Fruit fly (Drosophila melanogaster) whole organism, embryonic: ENCODE data around the gene Gk1.
A peak's percentile ranks its signal among the peaks of the same experiment; 100 is the strongest.

Source experiments
- Adf1 ChIP-seq: fragments of 200-800 bp; sonication (Bioruptor generic); IDR thresholded peaks from 2 replicates; pipeline ENCODE4 v1.3.6; 2022; ENCODE audit warnings: missing biosample characterization, missing genetic modification characterization
- Aef1 ChIP-seq: fragments of 200-800 bp; sonication (Bioruptor generic); IDR thresholded peaks from 3 replicates; pipeline ENCODE4 v1.3.6; 2022; ENCODE audit warnings: missing biosample characterization, missing genetic modification characterization
- Antp ChIP-seq: fragments of 200-800 bp; sonication (Bioruptor generic); optimal IDR thresholded peaks from 3 replicates; lab custom pipeline; 2016; ENCODE audit warnings: missing biosample characterization, missing genetic modification characterization
- CG10366 ChIP-seq: fragments of 200-800 bp; sonication (Bioruptor generic); IDR thresholded peaks from 2 replicates; pipeline ENCODE4 v1.3.6; 2022; ENCODE audit warnings: missing biosample characterization, missing genetic modification characterization
- CG11398 ChIP-seq: fragments of 200-800 bp; sonication (Bioruptor generic); optimal IDR thresholded peaks from 2 replicates; lab custom pipeline; 2016; ENCODE audit warnings: missing biosample characterization, missing genetic modification characterization
- CG15269 ChIP-seq: fragments of 200-800 bp; sonication (Bioruptor generic); optimal IDR thresholded peaks from 2 replicates; lab custom pipeline; 2018; ENCODE audit warnings: missing biosample characterization, mild to moderate bottlenecking, missing genetic modification characterization, moderate library complexity
- CG15514 ChIP-seq: fragments of 200-800 bp; sonication (Bioruptor generic); optimal IDR thresholded peaks from 3 replicates; lab custom pipeline; 2017; ENCODE audit warnings: missing biosample characterization, missing genetic modification characterization, mild to moderate bottlenecking, moderate library complexity, missing genetic modification reagents
- CG17186 ChIP-seq: fragments of 200-800 bp; sonication (Bioruptor generic); optimal IDR thresholded peaks from 3 replicates; lab custom pipeline; 2017; ENCODE audit warnings: missing biosample characterization, missing genetic modification reagents, missing genetic modification characterization
- CG2199 ChIP-seq: fragments of 200-800 bp; sonication (Bioruptor generic); IDR thresholded peaks from 3 replicates; pipeline ENCODE4 v1.3.6; 2022; ENCODE audit warnings: missing biosample characterization, missing genetic modification characterization
- CG30431 ChIP-seq: fragments of 200-800 bp; sonication (Bioruptor generic); optimal IDR thresholded peaks from 2 replicates; lab custom pipeline; 2017; ENCODE audit warnings: missing biosample characterization, missing genetic modification characterization
- CG33213 ChIP-seq: fragments of 200-800 bp; sonication (Bioruptor generic); optimal IDR thresholded peaks from 3 replicates; lab custom pipeline; 2016; ENCODE audit warnings: missing biosample characterization, missing genetic modification characterization
- CG42726 ChIP-seq: fragments of 200-800 bp; sonication (Bioruptor generic); IDR thresholded peaks from 2 replicates; pipeline ENCODE4 v1.3.6; 2022; ENCODE audit warnings: missing biosample characterization, missing genetic modification characterization; ENCODE audit not compliant: partially characterized antibody
- CG6683 ChIP-seq: fragments of 200-800 bp; sonication (Bioruptor generic); optimal IDR thresholded peaks from 2 replicates; lab custom pipeline; 2017; ENCODE audit warnings: missing biosample characterization, mild to moderate bottlenecking, missing genetic modification characterization, missing genetic modification reagents
- CG6689 ChIP-seq: fragments of 200-800 bp; sonication (Bioruptor generic); IDR thresholded peaks from 2 replicates; pipeline ENCODE4 v1.3.6; 2022; ENCODE audit warnings: missing biosample characterization, missing genetic modification characterization
- CG7963 ChIP-seq: fragments of 200-800 bp; sonication (Bioruptor generic); IDR thresholded peaks from 3 replicates; pipeline ENCODE4 v1.3.6; 2022; ENCODE audit warnings: missing biosample characterization, missing genetic modification characterization; ENCODE audit not compliant: partially characterized antibody
- CG8281 ChIP-seq: fragments of 200-800 bp; sonication (Bioruptor generic); optimal IDR thresholded peaks from 2 replicates; lab custom pipeline; 2018; ENCODE audit warnings: missing biosample characterization, mild to moderate bottlenecking, missing genetic modification characterization, moderate library complexity
- CoRest ChIP-seq: fragments of 200-800 bp; sonication (Bioruptor generic); optimal IDR thresholded peaks from 3 replicates; lab custom pipeline; 2018; ENCODE audit warnings: missing biosample characterization, mild to moderate bottlenecking, missing genetic modification characterization, moderate library complexity
- Dek ChIP-seq: fragments of 200-800 bp; sonication (Bioruptor generic); optimal IDR thresholded peaks from 3 replicates; lab custom pipeline; 2019; ENCODE audit warnings: missing biosample characterization, mild to moderate bottlenecking, missing genetic modification characterization, moderate library complexity
- Doc3 ChIP-seq: fragments of 200-800 bp; sonication (Bioruptor generic); IDR thresholded peaks from 3 replicates; pipeline ENCODE4 v1.3.6; 2022; ENCODE audit warnings: missing biosample characterization, missing genetic modification characterization; ENCODE audit not compliant: partially characterized antibody
- HHEX ChIP-seq: fragments of 200-800 bp; sonication (Bioruptor generic); optimal IDR thresholded peaks from 3 replicates; lab custom pipeline; 2017; ENCODE audit warnings: missing biosample characterization, mild to moderate bottlenecking, missing genetic modification characterization, missing genetic modification reagents
- Nf-YC ChIP-seq: fragments of 200-800 bp; optimal IDR thresholded peaks from 3 replicates; lab custom pipeline; 2019; ENCODE audit warnings: missing biosample characterization, mild to moderate bottlenecking, missing genetic modification characterization, moderate library complexity
- Six4 ChIP-seq: fragments of 200-800 bp; sonication (Bioruptor generic); optimal IDR thresholded peaks from 2 replicates; lab custom pipeline; 2016; ENCODE audit warnings: missing biosample characterization, missing genetic modification characterization
- Sox100B ChIP-seq: fragments of 200-800 bp; sonication (Bioruptor generic); optimal IDR thresholded peaks from 3 replicates; lab custom pipeline; 2018; ENCODE audit warnings: missing biosample characterization, mild to moderate bottlenecking, missing genetic modification characterization
- Taf1 ChIP-seq: fragments of 200-800 bp; sonication (Bioruptor generic); IDR thresholded peaks from 2 replicates; pipeline ENCODE4 v1.3.6; 2022; ENCODE audit warnings: missing biosample characterization, missing genetic modification characterization
- ab ChIP-seq: fragments of 200-800 bp; sonication (Bioruptor generic); optimal IDR thresholded peaks from 2 replicates; lab custom pipeline; 2016; ENCODE audit warnings: missing biosample characterization, missing genetic modification characterization
- al ChIP-seq: fragments of 200-800 bp; sonication (Bioruptor generic); IDR thresholded peaks from 2 replicates; pipeline ENCODE4 v1.3.6; 2022; ENCODE audit warnings: missing biosample characterization, missing genetic modification characterization
- bab2 ChIP-seq: fragments of 200-800 bp; sonication (Bioruptor generic); optimal IDR thresholded peaks from 2 replicates; lab custom pipeline; 2016; ENCODE audit warnings: missing biosample characterization, missing genetic modification characterization
- btn ChIP-seq: fragments of 200-800 bp; sonication (Bioruptor generic); optimal IDR thresholded peaks from 2 replicates; lab custom pipeline; 2016; ENCODE audit warnings: missing biosample characterization, missing genetic modification characterization
- chn ChIP-seq: fragments of 200-800 bp; sonication (Bioruptor generic); optimal IDR thresholded peaks from 2 replicates; lab custom pipeline; 2016; ENCODE audit warnings: missing biosample characterization, missing genetic modification characterization
- dan ChIP-seq: fragments of 200-800 bp; sonication (Bioruptor generic); IDR thresholded peaks from 2 replicates; pipeline ENCODE4 v1.3.6; 2022; ENCODE audit warnings: missing biosample characterization, missing genetic modification characterization
- fd64A ChIP-seq: fragments of 200-800 bp; sonication (Bioruptor generic); optimal IDR thresholded peaks from 3 replicates; lab custom pipeline; 2018; ENCODE audit warnings: missing biosample characterization, mild to moderate bottlenecking, missing genetic modification characterization
- fu2 ChIP-seq: fragments of 200-800 bp; sonication (Bioruptor generic); optimal IDR thresholded peaks from 2 replicates; lab custom pipeline; 2016; ENCODE audit warnings: missing biosample characterization, missing genetic modification characterization
- gcm2 ChIP-seq: fragments of 200-800 bp; sonication (Bioruptor generic); optimal IDR thresholded peaks from 2 replicates; lab custom pipeline; 2016; ENCODE audit warnings: missing biosample characterization, missing genetic modification characterization
- gsb ChIP-seq: fragments of 200-800 bp; sonication (Bioruptor generic); IDR thresholded peaks from 2 replicates; pipeline ENCODE4 v1.3.6; 2022; ENCODE audit warnings: missing biosample characterization, missing genetic modification characterization
- inv ChIP-seq: fragments of 200-800 bp; sonication (Bioruptor generic); IDR thresholded peaks from 2 replicates; pipeline ENCODE4 v1.3.6; 2022; ENCODE audit warnings: missing biosample characterization, missing genetic modification characterization; ENCODE audit not compliant: partially characterized antibody
- jigr1 ChIP-seq: fragments of 200-800 bp; sonication (Bioruptor generic); IDR thresholded peaks from 3 replicates; pipeline ENCODE4 v1.3.6; 2022; ENCODE audit warnings: missing biosample characterization, missing genetic modification characterization
- maf-S ChIP-seq: fragments of 200-800 bp; sonication (Bioruptor generic); optimal IDR thresholded peaks from 2 replicates; lab custom pipeline; 2016; ENCODE audit warnings: missing biosample characterization, missing genetic modification characterization
- oc ChIP-seq: fragments of 200-800 bp; sonication (Bioruptor generic); optimal IDR thresholded peaks from 2 replicates; lab custom pipeline; 2018; ENCODE audit warnings: missing biosample characterization, mild to moderate bottlenecking, missing genetic modification characterization, moderate library complexity
- pnt ChIP-seq: fragments of 200-800 bp; sonication (Bioruptor generic); optimal IDR thresholded peaks from 3 replicates; lab custom pipeline; 2016; ENCODE audit warnings: missing biosample characterization, missing genetic modification characterization
- repo ChIP-seq: fragments of 200-800 bp; sonication (Bioruptor generic); optimal IDR thresholded peaks from 2 replicates; lab custom pipeline; 2016; ENCODE audit warnings: missing biosample characterization, missing genetic modification characterization
- run ChIP-seq: fragments of 200-800 bp; sonication (Bioruptor generic); optimal IDR thresholded peaks from 3 replicates; lab custom pipeline; 2018; ENCODE audit warnings: missing biosample characterization, mild to moderate bottlenecking, missing genetic modification characterization
- sima ChIP-seq: fragments of 200-800 bp; sonication (Bioruptor generic); optimal IDR thresholded peaks from 2 replicates; lab custom pipeline; 2016; ENCODE audit warnings: missing biosample characterization, missing genetic modification characterization
- sisA ChIP-seq: fragments of 200-800 bp; sonication (Bioruptor generic); IDR thresholded peaks from 2 replicates; pipeline ENCODE4 v1.3.6; 2022; ENCODE audit warnings: missing biosample characterization, missing genetic modification characterization
- sna ChIP-seq: fragments of 200-800 bp; sonication (Bioruptor generic); IDR thresholded peaks from 2 replicates; pipeline ENCODE4 v1.3.6; 2022; ENCODE audit warnings: missing biosample characterization, missing genetic modification characterization; ENCODE audit not compliant: partially characterized antibody
- ssp ChIP-seq: fragments of 200-800 bp; sonication (Bioruptor generic); IDR thresholded peaks from 2 replicates; pipeline ENCODE4 v1.3.6; 2022; ENCODE audit warnings: missing biosample characterization, missing genetic modification characterization
- tio ChIP-seq: fragments of 200-800 bp; sonication (Bioruptor generic); optimal IDR thresholded peaks from 2 replicates; lab custom pipeline; 2017; ENCODE audit warnings: missing biosample characterization, missing genetic modification characterization, inconsistent platforms
- tll ChIP-seq, 2 experiments: fragments of 200-800 bp in 1 of 2; fragments of >200 bp in 1 of 2; sonication (Bioruptor generic) in 1 of 2; optimal IDR thresholded peaks; 2 replicates each; lab custom pipeline; 2017 to 2019; ENCODE audit warnings: missing biosample characterization in 2 of 2, missing genetic modification characterization in 2 of 2, mild to moderate bottlenecking in 1 of 2, moderate library complexity in 1 of 2
- tna ChIP-seq: fragments of 200-800 bp; sonication (Bioruptor generic); IDR thresholded peaks from 2 replicates; pipeline ENCODE4 v1.3.6; 2022; ENCODE audit warnings: missing biosample characterization, missing genetic modification characterization; ENCODE audit not compliant: partially characterized antibody
- unpg ChIP-seq: fragments of 200-800 bp; sonication (Bioruptor generic); optimal IDR thresholded peaks from 3 replicates; lab custom pipeline; 2018; ENCODE audit warnings: missing biosample characterization, mild to moderate bottlenecking, missing genetic modification characterization, moderate library complexity
- zf30C ChIP-seq: fragments of 200-800 bp; sonication (Bioruptor generic); optimal IDR thresholded peaks from 3 replicates; lab custom pipeline; 2018; ENCODE audit warnings: missing biosample characterization, mild to moderate bottlenecking, missing genetic modification characterization

The Gk1 gene

dm6 chr3L:205723-206284, at the start of gene Gk1, which contains the start of gene CG13876 (continued):
- TF ChIP-seq Antp (GFP tag; lab: Kevin White, UChicago) (no peak), Aef1 (GFP tag; lab: Robert Waterston, UW) (peak; percentile 90), sisA (GFP tag; lab: Robert Waterston, UW) (peak; percentile 81), CG42726 (GFP tag; lab: Robert Waterston, UW) (no peak), dan (no peak), inv (GFP tag; lab: Robert Waterston, UW) (no peak), gsb (GFP tag; lab: Robert Waterston, UW) (peak; percentile 84), Taf1 (GFP tag; lab: Robert Waterston, UW) (peak; percentile 86), sima (GFP tag; lab: Kevin White, UChicago) (no peak), btn (GFP tag; lab: Kevin White, UChicago) (no peak), CG8281 (tag; lab: Kevin White, UChicago) (peak; percentile 85), ab (GFP tag; lab: Kevin White, UChicago) (no peak), fu2 (GFP tag; lab: Kevin White, UChicago) (peak; percentile 57), oc (tag; lab: Kevin White, UChicago) (peak; percentile 95), CG15269 (tag; lab: Kevin White, UChicago) (peak; percentile 97), unpg (GFP tag; lab: Kevin White, UChicago) (peak; percentile 98), al (peak; percentile 89), tll (GFP tag; optimal IDR thresholded peaks at IDR 0.05; lab: Kevin White, UChicago) (peak in 1 of 2 experiments; percentile 62), run (tag; lab: Kevin White, UChicago) (peak; percentile 92), bab2 (GFP tag; lab: Kevin White, UChicago) (peak; percentile 42), gcm2 (no peak), ssp (GFP tag; lab: Robert Waterston, UW) (peak; percentile 78), Dek (tag; lab: Kevin White, UChicago) (peak; percentile 97), Nf-YC (tag; lab: Kevin White, UChicago) (peak; percentile 90), HHEX (GFP tag; lab: Kevin White, UChicago) (peak; percentile 94), repo (GFP tag; lab: Kevin White, UChicago) (no peak), tio (no peak), CG33213 (GFP tag; lab: Kevin White, UChicago) (peak; percentile 9), pnt (no peak), CG6689 (peak; percentile 97), sna (GFP tag; lab: Robert Waterston, UW) (no peak), zf30C (GFP tag; lab: Kevin White, UChicago) (peak; percentile 25), Sox100B (no peak), jigr1 (GFP tag; lab: Robert Waterston, UW) (peak; percentile 64; the same call in 2 of the 3 replicates), Adf1 (GFP tag; lab: Robert Waterston, UW) (peak; percentile 83), CoRest (tag; lab: Kevin White, UChicago) (peak; percentile 97), fd64A (peak; percentile 87), chn (GFP tag; lab: Kevin White, UChicago) (peak; percentile 69), CG7963 (GFP tag; lab: Robert Waterston, UW) (no peak), CG30431 (GFP tag; lab: Kevin White, UChicago) (peak; percentile 83), CG15514 (GFP tag; lab: Kevin White, UChicago) (peak; percentile 91), Doc3 (GFP tag; lab: Robert Waterston, UW) (no peak), CG2199 (peak; percentile 94), CG6683 (peak; percentile 92), CG10366 (GFP tag; lab: Robert Waterston, UW) (peak; percentile 93), CG17186 (peak; percentile 48), tna (GFP tag; lab: Robert Waterston, UW) (no peak), Six4 (peak; percentile 86), maf-S (GFP tag; lab: Kevin White, UChicago) (peak; percentile 28), CG11398 (GFP tag; lab: Kevin White, UChicago) (no peak)
